Fruit fly (Drosophila melanogaster) whole organism, prepupa: ENCODE results near the gene Acp76A.

Experiments
- Blimp-1 ChIP-seq: fragments of 200-800 bp; sonication (Bioruptor generic); optimal IDR thresholded peaks from 3 replicates; lab custom pipeline; 2017; ENCODE audit warnings: missing biosample characterization, missing genetic modification characterization, mild to moderate bottlenecking, moderate library complexity, missing genetic modification reagents
- CG10669 ChIP-seq: fragments of 200-800 bp; sonication (Bioruptor generic); optimal IDR thresholded peaks from 3 replicates; lab custom pipeline; 2018; ENCODE audit warnings: missing biosample characterization, mild to moderate bottlenecking, missing genetic modification characterization, moderate library complexity
- CG11294 ChIP-seq: fragments of 200-800 bp; sonication (Bioruptor generic); IDR thresholded peaks from 2 replicates; pipeline ENCODE4 v1.3.6; 2022; ENCODE audit warnings: missing biosample characterization, missing genetic modification characterization
- CG11762 ChIP-seq: fragments of 200-800 bp; sonication (Bioruptor generic); optimal IDR thresholded peaks from 3 replicates; lab custom pipeline; 2016; ENCODE audit warnings: missing biosample characterization, missing genetic modification characterization; ENCODE audit not compliant: insufficient read depth
- CG1621 ChIP-seq: fragments of 200-800 bp; sonication (Bioruptor generic); optimal IDR thresholded peaks from 3 replicates; lab custom pipeline; 2018; ENCODE audit warnings: missing biosample characterization, mild to moderate bottlenecking, missing genetic modification characterization
- CG16779 ChIP-seq: fragments of 200-800 bp; sonication (Bioruptor generic); optimal IDR thresholded peaks from 3 replicates; lab custom pipeline; 2017; ENCODE audit warnings: missing biosample characterization, mild to moderate bottlenecking, missing genetic modification characterization
- CG31627 ChIP-seq: fragments of 200-800 bp; sonication (Bioruptor generic); optimal IDR thresholded peaks from 3 replicates; lab custom pipeline; 2016; ENCODE audit warnings: missing biosample characterization, missing genetic modification characterization
- CG6163 ChIP-seq: fragments of 200-800 bp; sonication (Bioruptor generic); IDR thresholded peaks from 3 replicates; pipeline ENCODE4 v1.3.6; 2022; ENCODE audit warnings: missing biosample characterization, missing genetic modification characterization
- CG6276 ChIP-seq: fragments of 200-800 bp; sonication (Bioruptor generic); optimal IDR thresholded peaks from 2 replicates; lab custom pipeline; 2017; ENCODE audit warnings: missing biosample characterization, mild to moderate bottlenecking, missing genetic modification characterization
- CG6792 ChIP-seq: fragments of 200-800 bp; sonication (Bioruptor generic); optimal IDR thresholded peaks from 3 replicates; lab custom pipeline; 2016; ENCODE audit warnings: missing biosample characterization, missing genetic modification characterization
- CG6808 ChIP-seq: fragments of 200-800 bp; sonication (Bioruptor generic); optimal IDR thresholded peaks from 3 replicates; lab custom pipeline; 2017; ENCODE audit warnings: missing biosample characterization, missing genetic modification characterization, mild to moderate bottlenecking, moderate library complexity, missing genetic modification reagents
- CG6854 ChIP-seq: fragments of 200-800 bp; sonication (Bioruptor generic); optimal IDR thresholded peaks from 2 replicates; lab custom pipeline; 2017; ENCODE audit warnings: missing biosample characterization, mild to moderate bottlenecking, missing genetic modification characterization
- CG7368 ChIP-seq: fragments of 200-800 bp; sonication (Bioruptor generic); optimal IDR thresholded peaks from 3 replicates; lab custom pipeline; 2016; ENCODE audit warnings: missing biosample characterization, missing genetic modification characterization
- CG8119 ChIP-seq: fragments of 200-800 bp; sonication (Bioruptor generic); IDR thresholded peaks from 3 replicates; pipeline ENCODE4 v1.3.6; 2022; ENCODE audit warnings: missing biosample characterization, missing genetic modification characterization
- CG8632 ChIP-seq: fragments of 200-800 bp; sonication (Bioruptor generic); optimal IDR thresholded peaks from 3 replicates; lab custom pipeline; 2016; ENCODE audit warnings: missing biosample characterization, missing genetic modification characterization
- CG9139 ChIP-seq: fragments of 200-800 bp; sonication (Bioruptor generic); optimal IDR thresholded peaks from 3 replicates; lab custom pipeline; 2017; ENCODE audit warnings: missing biosample characterization, mild to moderate bottlenecking, missing genetic modification characterization
- Eip75B ChIP-seq: fragments of 200-800 bp; sonication (Bioruptor generic); optimal IDR thresholded peaks from 3 replicates; lab custom pipeline; 2016; ENCODE audit warnings: missing biosample characterization, missing genetic modification characterization
- Eip78C ChIP-seq: fragments of 200-800 bp; sonication (Bioruptor generic); peaks from one replicate; lab custom pipeline; 2016; ENCODE audit warnings: missing biosample characterization, missing genetic modification characterization
- Ets21C ChIP-seq: fragments of 200-800 bp; sonication (Bioruptor generic); optimal IDR thresholded peaks from 3 replicates; lab custom pipeline; 2016; ENCODE audit warnings: missing biosample characterization, missing genetic modification characterization
- Hr39 ChIP-seq: fragments of 200-800 bp; sonication (Bioruptor generic); optimal IDR thresholded peaks from 2 replicates; lab custom pipeline; 2016; ENCODE audit warnings: missing biosample characterization, missing genetic modification characterization
- Hr4 ChIP-seq: fragments of 200-800 bp; sonication (Bioruptor generic); optimal IDR thresholded peaks from 3 replicates; lab custom pipeline; 2016; ENCODE audit warnings: missing biosample characterization, missing genetic modification characterization
- Lpt ChIP-seq: fragments of 200-800 bp; sonication (Bioruptor generic); optimal IDR thresholded peaks from 3 replicates; lab custom pipeline; 2016; ENCODE audit warnings: missing biosample characterization, missing genetic modification characterization
- Met ChIP-seq: fragments of 200-800 bp; sonication (Bioruptor generic); optimal IDR thresholded peaks from 3 replicates; lab custom pipeline; 2016; ENCODE audit warnings: missing biosample characterization, missing genetic modification characterization
- OdsH ChIP-seq: fragments of 200-800 bp; sonication (Bioruptor generic); optimal IDR thresholded peaks from 3 replicates; lab custom pipeline; 2016; ENCODE audit warnings: missing biosample characterization, missing genetic modification characterization
- Sox102F ChIP-seq: fragments of 200-800 bp; sonication (Bioruptor generic); optimal IDR thresholded peaks from 2 replicates; lab custom pipeline; 2016; ENCODE audit warnings: missing biosample characterization, mild to moderate bottlenecking, missing genetic modification characterization
- Sox15 ChIP-seq: fragments of 200-800 bp; sonication (Bioruptor generic); optimal IDR thresholded peaks from 3 replicates; lab custom pipeline; 2016; ENCODE audit warnings: missing biosample characterization, missing genetic modification characterization
- achi ChIP-seq: fragments of 200-800 bp; sonication (Bioruptor generic); optimal IDR thresholded peaks from 3 replicates; lab custom pipeline; 2016; ENCODE audit warnings: missing biosample characterization, missing genetic modification characterization
- acj6 ChIP-seq: fragments of 200-800 bp; sonication (Bioruptor generic); optimal IDR thresholded peaks from 3 replicates; lab custom pipeline; 2016; ENCODE audit warnings: missing biosample characterization, missing genetic modification characterization
- cyc ChIP-seq: fragments of 200-800 bp; sonication (Bioruptor generic); optimal IDR thresholded peaks from 3 replicates; lab custom pipeline; 2016; ENCODE audit warnings: missing biosample characterization, missing genetic modification characterization
- dac ChIP-seq: fragments of 200-800 bp; sonication (Bioruptor generic); optimal IDR thresholded peaks from 2 replicates; lab custom pipeline; 2017; ENCODE audit warnings: missing biosample characterization, mild to moderate bottlenecking, missing genetic modification characterization
- dsx ChIP-seq: fragments of 200-800 bp; optimal IDR thresholded peaks from 3 replicates; lab custom pipeline; 2019; ENCODE audit warnings: missing biosample characterization, mild to moderate bottlenecking, missing genetic modification characterization, moderate library complexity; ENCODE audit not compliant: poor library complexity, severe bottlenecking
- eg ChIP-seq: fragments of 200-800 bp; sonication (Bioruptor generic); IDR thresholded peaks from 3 replicates; pipeline ENCODE4 v1.3.6; 2022; ENCODE audit warnings: missing biosample characterization, missing genetic modification characterization
- esn ChIP-seq: fragments of 200-800 bp; sonication (Bioruptor generic); optimal IDR thresholded peaks from 2 replicates; lab custom pipeline; 2016; ENCODE audit warnings: missing biosample characterization, mild to moderate bottlenecking, missing genetic modification characterization, moderate library complexity
- fd59A ChIP-seq: fragments of 200-800 bp; sonication (Bioruptor generic); optimal IDR thresholded peaks from 2 replicates; lab custom pipeline; 2017; ENCODE audit warnings: missing biosample characterization, mild to moderate bottlenecking, missing genetic modification characterization, missing genetic modification reagents
- fkh ChIP-seq: fragments of 200-800 bp; sonication (Bioruptor generic); optimal IDR thresholded peaks from 3 replicates; lab custom pipeline; 2017; ENCODE audit warnings: missing biosample characterization, mild to moderate bottlenecking, missing genetic modification characterization, moderate library complexity
- lz ChIP-seq: fragments of 200-800 bp; sonication (Bioruptor generic); optimal IDR thresholded peaks from 3 replicates; lab custom pipeline; 2016; ENCODE audit warnings: missing biosample characterization, missing genetic modification characterization
- net ChIP-seq: fragments of 200-800 bp; sonication (Bioruptor generic); optimal IDR thresholded peaks from 3 replicates; lab custom pipeline; 2016; ENCODE audit warnings: missing biosample characterization, missing genetic modification characterization
- spab ChIP-seq: fragments of 200-800 bp; sonication (Bioruptor generic); optimal IDR thresholded peaks from 2 replicates; lab custom pipeline; 2017; ENCODE audit warnings: missing biosample characterization, mild to moderate bottlenecking, missing genetic modification characterization, missing genetic modification reagents
- svp ChIP-seq: fragments of 200-800 bp; sonication (Bioruptor generic); peaks from one replicate; lab custom pipeline; 2016; ENCODE audit warnings: missing biosample characterization, missing genetic modification characterization
- topi ChIP-seq: fragments of 200-800 bp; sonication (Bioruptor generic); optimal IDR thresholded peaks from 3 replicates; lab custom pipeline; 2016; ENCODE audit warnings: missing biosample characterization, missing genetic modification characterization
- vri ChIP-seq: fragments of 200-800 bp; sonication (Bioruptor generic); optimal IDR thresholded peaks from 3 replicates; lab custom pipeline; 2016; ENCODE audit warnings: missing biosample characterization, mild to moderate bottlenecking, missing genetic modification characterization

Acp76A gene

DNA sequence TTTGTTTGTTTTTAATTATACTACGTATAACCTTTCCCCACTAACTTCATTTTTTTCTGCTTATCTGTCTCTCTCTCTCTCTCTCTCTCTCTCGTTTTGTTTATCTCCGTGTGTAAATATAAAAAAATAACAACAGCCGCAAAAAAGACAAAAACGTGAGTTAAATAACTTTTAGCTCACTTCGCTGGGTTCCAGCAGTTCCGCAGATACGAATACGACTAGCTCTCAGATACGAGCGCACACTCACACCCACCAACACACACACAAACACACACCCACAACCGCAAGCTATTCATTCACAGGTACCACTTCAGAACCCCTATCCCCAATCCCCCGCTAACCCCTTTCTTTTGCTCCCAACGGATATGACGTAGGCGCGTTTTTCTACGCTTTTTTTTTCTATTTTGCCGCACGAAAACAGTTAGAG, 20.4 kb upstream of the Acp76A start (continued):
- TF ChIP-seq CG6854 (GFP tag; lab: Kevin White, UChicago) (no peak), svp (GFP tag; lab: Kevin White, UChicago) (no peak), CG6276 (GFP tag; lab: Kevin White, UChicago) (peak; percentile 45), Hr4 (no peak), fd59A (peak; percentile 39), CG31627 (no peak), CG7368 (GFP tag; lab: Kevin White, UChicago) (no peak), Blimp-1 (GFP tag; lab: Kevin White, UChicago) (no peak)

DNA sequence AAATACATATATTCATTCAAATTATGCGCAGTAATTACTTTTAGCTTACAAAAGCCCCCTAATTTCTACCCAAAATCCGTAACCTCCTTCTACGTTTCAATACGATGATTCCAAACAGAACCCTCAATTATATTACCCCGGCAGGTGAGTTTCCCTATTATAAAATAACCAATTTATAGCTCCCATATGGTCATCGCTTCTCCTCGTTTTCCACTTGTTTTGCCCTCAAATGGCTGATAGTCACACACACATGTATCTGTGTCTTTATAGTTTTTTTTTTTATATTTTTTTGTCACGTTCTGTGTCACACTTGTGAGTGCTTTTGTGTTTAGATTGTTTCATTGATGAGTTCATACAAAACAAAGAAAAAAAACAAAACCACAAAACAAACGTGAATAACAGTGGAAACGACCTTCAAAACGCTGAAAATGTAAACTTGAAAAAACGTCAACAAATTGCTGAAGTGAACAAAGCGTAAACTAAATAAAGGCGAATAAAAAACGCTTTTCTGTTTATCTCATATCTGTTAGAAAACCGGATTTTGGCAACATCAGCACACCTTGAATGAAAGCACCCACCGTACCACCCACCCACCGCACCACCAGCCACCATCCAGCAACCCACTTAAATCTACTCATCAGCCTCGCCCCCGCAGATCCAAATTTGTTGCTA, 19.5 kb upstream of the Acp76A start:
- TF ChIP-seq CG16779 = no peak
- TF ChIP-seq fd59A = no peak
- 0 out of 3 replicates have a peak, but pooled peaks have one; percentile 19 for TF ChIP-seq eg
- no peak for TF ChIP-seq dsx (GFP tag; lab: Kevin White, UChicago)
- peak; percentile 74 for TF ChIP-seq fkh (GFP tag; lab: Kevin White, UChicago)
- TF ChIP-seq cyc (GFP tag; lab: Kevin White, UChicago) = no peak
- no peak for TF ChIP-seq svp (GFP tag; lab: Kevin White, UChicago)
- TF ChIP-seq dac (GFP tag; lab: Kevin White, UChicago) = no peak

DNA sequence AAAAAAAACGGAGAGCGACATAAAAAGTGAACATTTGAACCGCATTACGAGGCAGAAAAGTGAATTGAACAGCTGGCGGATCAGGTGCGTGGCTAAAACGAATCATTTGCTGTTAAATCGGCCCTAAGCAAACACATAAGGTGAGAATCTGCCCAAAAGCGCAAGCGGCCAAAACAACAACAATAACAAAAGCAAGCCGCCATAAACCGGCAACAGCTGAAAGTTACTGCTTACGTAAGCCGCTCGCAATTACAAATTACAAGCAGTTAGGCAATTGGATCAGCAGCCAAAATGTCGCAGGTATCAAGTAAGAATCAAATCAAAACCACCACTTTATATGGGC, 11.6 kb upstream of the Acp76A start:
- peak; percentile 91 for TF ChIP-seq fkh (GFP tag; lab: Kevin White, UChicago)
- TF ChIP-seq CG6854 (GFP tag; lab: Kevin White, UChicago) = peak; percentile 60
- TF ChIP-seq net (GFP tag; lab: Kevin White, UChicago) = peak; percentile 47
- no peak for TF ChIP-seq dac (GFP tag; lab: Kevin White, UChicago)
- no peak for TF ChIP-seq CG31627
- TF ChIP-seq Eip78C = peak; percentile 39
- peak; percentile 69 for TF ChIP-seq vri (GFP tag; lab: Kevin White, UChicago)
- TF ChIP-seq, all 60 proteins: peak for 5

DNA sequence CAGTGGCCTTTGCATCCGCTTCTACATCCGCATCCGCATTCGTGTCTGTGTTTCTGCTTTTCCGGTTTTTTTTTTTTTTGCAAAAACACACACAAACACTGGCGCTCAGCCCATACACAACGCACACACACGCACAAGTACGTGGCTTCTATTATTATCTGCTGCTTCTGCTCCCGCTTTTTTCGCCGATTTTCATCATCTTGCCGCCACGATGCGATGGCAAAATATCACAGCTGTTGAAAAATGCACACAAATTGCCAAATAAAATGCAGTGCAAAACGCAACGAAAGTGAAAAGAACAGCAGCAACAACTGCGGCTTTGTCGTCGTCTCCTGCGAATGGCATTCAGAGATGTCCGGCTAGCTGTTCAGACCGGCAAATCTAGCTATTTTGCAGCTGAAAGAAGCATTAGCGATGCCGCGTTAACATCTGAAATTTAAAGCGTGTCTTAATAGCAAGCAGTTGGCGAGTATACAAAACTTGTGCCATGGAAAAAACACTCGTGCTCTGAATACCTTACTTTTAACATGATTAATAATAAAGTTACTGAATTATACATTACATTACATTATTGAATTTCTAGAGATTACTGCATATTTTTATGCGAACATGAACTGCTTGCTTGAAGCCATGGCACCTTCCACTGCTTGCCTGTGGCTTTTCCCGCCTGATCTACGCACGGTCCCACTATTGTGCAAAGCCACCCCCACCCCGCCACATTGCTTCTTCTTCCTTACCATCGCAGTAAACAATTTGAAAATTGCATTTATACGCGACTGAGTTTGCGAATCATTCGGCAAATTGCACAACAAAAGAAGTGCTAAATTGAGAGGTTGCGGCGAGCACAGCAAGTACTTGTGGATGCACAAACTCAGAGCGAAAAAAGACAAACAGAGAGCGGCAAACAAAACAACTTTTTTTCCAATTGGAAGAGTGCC, 10.9 kb upstream of the Acp76A start, which contains the start of the genes Ugt316A1 and Sfxn2:
TSS of gene Ugt316A1 (minus strand) at position 345 of the 938 bp plus-strand sequence.
TSS of gene Sfxn2 (plus strand) at position 694 of the 938 bp plus-strand sequence.
- TF ChIP-seq CG6792 (GFP tag; lab: Kevin White, UChicago) = peak; percentile 47
- TF ChIP-seq spab = no peak
- peak; percentile 11 for TF ChIP-seq Lpt (GFP tag; lab: Kevin White, UChicago)
- TF ChIP-seq Eip78C = peak; percentile 68
- TF ChIP-seq Eip75B = peak; percentile 32
- TF ChIP-seq dac (GFP tag; lab: Kevin White, UChicago) = no peak
- peak; percentile 34 for TF ChIP-seq lz
- TF ChIP-seq eg = peak; percentile 54; the same call in 2 of the 3 replicates
- TF ChIP-seq CG11294 (GFP tag; lab: Robert Waterston, UW) = no peak
- TF ChIP-seq CG1621 (tag; lab: Kevin White, UChicago) = peak; percentile 16
- TF ChIP-seq Blimp-1 (GFP tag; lab: Kevin White, UChicago) = peak; percentile 100
- TF ChIP-seq CG9139 (GFP tag; lab: Kevin White, UChicago) = peak; percentile 56
- TF ChIP-seq CG8632 (GFP tag; lab: Kevin White, UChicago) = peak; percentile 44
- TF ChIP-seq CG6163 (GFP tag; lab: Robert Waterston, UW) = no peak; the same call in 2 of the 3 replicates
- TF ChIP-seq CG8119 (GFP tag; lab: Robert Waterston, UW) = peak; percentile 61; the same call in 2 of the 3 replicates
- no peak for TF ChIP-seq fkh (GFP tag; lab: Kevin White, UChicago)
- TF ChIP-seq esn (GFP tag; lab: Kevin White, UChicago) = peak; percentile 44
- TF ChIP-seq acj6 = no peak
- TF ChIP-seq CG10669 = peak; percentile 37
- peak; percentile 38 for TF ChIP-seq achi (GFP tag; lab: Kevin White, UChicago)
- TF ChIP-seq CG11762 (GFP tag; lab: Kevin White, UChicago) = no peak
- TF ChIP-seq Sox15 (GFP tag; lab: Kevin White, UChicago) = no peak
- TF ChIP-seq Sox102F (GFP tag; lab: Kevin White, UChicago) = peak; percentile 52
- peak; percentile 9 for TF ChIP-seq Ets21C (GFP tag; lab: Kevin White, UChicago)
- TF ChIP-seq Met (GFP tag; lab: Kevin White, UChicago) = peak; percentile 58
- TF ChIP-seq Hr39 (GFP tag; lab: Kevin White, UChicago) = peak; percentile 52
- peak; percentile 33 for TF ChIP-seq OdsH (GFP tag; lab: Kevin White, UChicago)
- TF ChIP-seq topi (GFP tag; lab: Kevin White, UChicago) = peak; percentile 41
- TF ChIP-seq CG6808 (GFP tag; lab: Kevin White, UChicago) = no peak
- peak; percentile 33 for TF ChIP-seq CG31627
